Worm (Caenorhabditis elegans) whole organism, early embryonic: ENCODE data around the gene ZC412.10.

ENCODE experiments used
- B0310.2 ChIP-seq: sonication (generic microtip); optimal IDR thresholded peaks from 2 replicates; lab custom pipeline; 2016; ENCODE audit warnings: mild to moderate bottlenecking, missing genetic modification characterization, missing compliant biosample characterization
- F13C5.2 ChIP-seq: sonication (generic microtip); optimal IDR thresholded peaks from 2 replicates; lab custom pipeline; 2017; ENCODE audit warnings: mild to moderate bottlenecking, missing genetic modification characterization, inconsistent platforms, missing compliant biosample characterization
- aly-1 ChIP-seq: sonication (generic microtip); optimal IDR thresholded peaks from 2 replicates; lab custom pipeline; 2016; ENCODE audit warnings: missing genetic modification characterization, missing compliant biosample characterization
- ama-1 ChIP-seq: fragments of 150-350 bp; optimal IDR thresholded peaks from 2 replicates; lab custom pipeline; 2014
- ceh-13 ChIP-seq: fragments of 200-800 bp; sonication (Bioruptor generic); optimal IDR thresholded peaks from 2 replicates; lab custom pipeline; 2018; ENCODE audit warnings: mild to moderate bottlenecking, missing genetic modification characterization, missing compliant biosample characterization
- ceh-36 ChIP-seq: sonication (generic microtip); optimal IDR thresholded peaks from 2 replicates; lab custom pipeline; 2016; ENCODE audit warnings: missing genetic modification characterization, inconsistent platforms, missing compliant biosample characterization
- ets-7 ChIP-seq: sonication (generic microtip); optimal IDR thresholded peaks from 2 replicates; lab custom pipeline; 2016; ENCODE audit warnings: missing genotype, missing genetic modification characterization, missing compliant biosample characterization
- flt-1 ChIP-seq: fragments of 200-800 bp; sonication (Bioruptor generic); IDR thresholded peaks from 2 replicates; pipeline ENCODE4 v1.3.6; 2022; ENCODE audit warnings: missing genetic modification characterization, missing compliant biosample characterization
- hmbx-1 ChIP-seq: sonication (generic microtip); optimal IDR thresholded peaks from 2 replicates; lab custom pipeline; 2016; ENCODE audit warnings: mild to moderate bottlenecking, missing genetic modification characterization, missing compliant biosample characterization
- hmg-4 ChIP-seq: fragments of 200-800 bp; sonication (Bioruptor generic); optimal IDR thresholded peaks from 2 replicates; lab custom pipeline; 2018; ENCODE audit warnings: mild to moderate bottlenecking, missing genetic modification characterization, missing compliant biosample characterization
- hnd-1 ChIP-seq: sonication (generic microtip); optimal IDR thresholded peaks from 2 replicates; lab custom pipeline; 2016; ENCODE audit warnings: missing genetic modification characterization, missing compliant biosample characterization
- pes-1 ChIP-seq: fragments of 200-800 bp; sonication (Bioruptor generic); IDR thresholded peaks from 2 replicates; pipeline ENCODE4 v1.3.6; 2022; ENCODE audit warnings: missing genetic modification reagents, missing genetic modification characterization, missing compliant biosample characterization
- scrt-1 ChIP-seq: fragments of 200-800 bp; sonication (Bioruptor generic); IDR thresholded peaks from 2 replicates; pipeline ENCODE4 v1.3.6; 2022; ENCODE audit warnings: missing genetic modification characterization, missing compliant biosample characterization
- sea-1 ChIP-seq: fragments of 200-800 bp; sonication (Bioruptor generic); conservative IDR thresholded peaks from 2 replicates; pipeline ENCODE4 v1.3.6; 2022; ENCODE audit warnings: missing genetic modification characterization, missing compliant biosample characterization
- tbx-11 ChIP-seq: fragments of 200-800 bp; sonication (Bioruptor generic); IDR thresholded peaks from 2 replicates; pipeline ENCODE4 v1.3.6; 2022; ENCODE audit warnings: missing genetic modification characterization, missing compliant biosample characterization
- tbx-37 ChIP-seq: fragments of 200-800 bp; sonication (Bioruptor generic); conservative IDR thresholded peaks from 2 replicates; pipeline ENCODE4 v1.3.6; 2022; ENCODE audit warnings: missing genetic modification reagents, missing genetic modification characterization, missing compliant biosample characterization
- tra-4 ChIP-seq: sonication (generic microtip); optimal IDR thresholded peaks from 2 replicates; lab custom pipeline; 2017; ENCODE audit warnings: missing genetic modification characterization, missing compliant biosample characterization

ZC412.10 gene

ce11 chrV:14854261-14854660 is 22.4 kb downstream of the ZC412.10 start:
- TF ChIP-seq scrt-1 (GFP tag; lab: Robert Waterston, UW) (no peak), hnd-1 (tag; lab: Kevin White, UChicago) (no peak), B0310.2 (tag; lab: Kevin White, UChicago) (no peak), ceh-13 (no peak), hmg-4 (GFP tag; lab: Kevin White, UChicago) (no peak), sea-1 (GFP tag; lab: Robert Waterston, UW) (no peak), tra-4 (tag; lab: Kevin White, UChicago) (no peak), pes-1 (GFP tag; lab: Robert Waterston, UW) (no peak)

- no peak for TF ChIP-seq ceh-13
- no peak for TF ChIP-seq flt-1 (GFP tag; lab: Robert Waterston, UW)
- no peak for TF ChIP-seq F13C5.2 (tag; lab: Kevin White, UChicago)
- TF ChIP-seq hnd-1 (tag; lab: Kevin White, UChicago) = no peak
Observed at ce11 chrV:14853739-14854138, 22.9 kb downstream of the ZC412.10 start.

DNA sequence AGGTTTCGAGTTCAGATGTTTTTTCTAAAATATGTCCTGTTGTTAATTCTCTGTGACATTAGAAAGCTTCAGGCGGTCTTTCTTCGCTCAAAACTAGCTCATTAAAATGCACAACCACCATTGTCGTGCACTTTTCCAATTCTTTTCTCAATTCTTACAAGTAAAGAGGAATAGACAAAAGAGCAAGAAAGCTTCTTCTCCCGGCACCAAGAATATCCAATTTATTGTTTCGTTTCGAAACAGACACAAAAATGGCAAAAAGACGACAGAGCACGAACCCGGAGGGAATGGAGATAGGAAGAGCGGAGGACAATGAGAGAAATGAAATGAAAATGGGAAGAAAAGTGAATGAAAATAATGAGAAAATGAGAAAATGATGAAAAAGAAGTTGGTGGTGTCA is 24.0 kb downstream of the ZC412.10 start:
- TF ChIP-seq scrt-1 (GFP tag; lab: Robert Waterston, UW) = no peak
- no peak for TF ChIP-seq hnd-1 (tag; lab: Kevin White, UChicago)
- TF ChIP-seq ama-1 = no peak
- no peak for TF ChIP-seq B0310.2 (tag; lab: Kevin White, UChicago)
- TF ChIP-seq ceh-36 = no peak
- TF ChIP-seq aly-1 (tag; lab: Kevin White, UChicago) = no peak
- TF ChIP-seq F13C5.2 (tag; lab: Kevin White, UChicago) = no peak
- TF ChIP-seq tra-4 (tag; lab: Kevin White, UChicago) = no peak
- no peak for TF ChIP-seq ets-7 (tag; lab: Kevin White, UChicago)
- no peak for TF ChIP-seq hmg-4 (GFP tag; lab: Kevin White, UChicago)
- TF ChIP-seq ceh-13 = no peak
- no peak for TF ChIP-seq tbx-11 (GFP tag; lab: Robert Waterston, UW)
- no peak for TF ChIP-seq hmbx-1 (tag; lab: Kevin White, UChicago)
- TF ChIP-seq pes-1 (GFP tag; lab: Robert Waterston, UW) = no peak
- TF ChIP-seq sea-1 (GFP tag; lab: Robert Waterston, UW) = no peak

DNA sequence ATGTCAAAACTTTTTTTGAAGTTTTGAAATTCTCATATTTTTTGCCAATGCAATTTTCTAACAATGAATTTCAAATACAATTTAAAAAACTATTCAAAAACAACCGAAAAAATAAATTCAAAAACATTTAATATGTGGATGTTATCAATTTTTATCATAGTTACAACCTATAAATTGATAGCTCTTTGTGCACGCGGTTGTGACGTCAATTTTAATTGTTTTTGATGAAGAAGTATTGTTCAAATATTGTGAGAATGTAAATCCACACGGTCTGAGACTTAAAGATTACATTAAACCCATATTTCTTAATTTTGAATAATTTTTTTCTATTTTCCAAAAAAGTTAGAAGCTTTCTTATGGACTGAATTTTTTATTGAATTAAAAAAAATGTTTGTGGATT is 24.7 kb downstream of the ZC412.10 start:
- no peak for TF ChIP-seq ceh-13
- TF ChIP-seq tra-4 (tag; lab: Kevin White, UChicago) = no peak
- TF ChIP-seq pes-1 (GFP tag; lab: Robert Waterston, UW) = no peak
- no peak for TF ChIP-seq F13C5.2 (tag; lab: Kevin White, UChicago)
- TF ChIP-seq ets-7 (tag; lab: Kevin White, UChicago) = no peak
- TF ChIP-seq aly-1 (tag; lab: Kevin White, UChicago) = no peak
- TF ChIP-seq tbx-37 (GFP tag; lab: Robert Waterston, UW) = no peak
- no peak for TF ChIP-seq scrt-1 (GFP tag; lab: Robert Waterston, UW)
- TF ChIP-seq hmg-4 (GFP tag; lab: Kevin White, UChicago) = no peak
- TF ChIP-seq sea-1 (GFP tag; lab: Robert Waterston, UW) = no peak
- TF ChIP-seq hnd-1 (tag; lab: Kevin White, UChicago) = no peak

ce11 chrV:14851206-14851605 is 25.4 kb downstream of the ZC412.10 start:
- TF ChIP-seq hmg-4 (GFP tag; lab: Kevin White, UChicago) (no peak), tbx-37 (GFP tag; lab: Robert Waterston, UW) (no peak), scrt-1 (GFP tag; lab: Robert Waterston, UW) (no peak), F13C5.2 (tag; lab: Kevin White, UChicago) (no peak), pes-1 (GFP tag; lab: Robert Waterston, UW) (no peak), sea-1 (GFP tag; lab: Robert Waterston, UW) (no peak), ama-1 (no peak), tbx-11 (GFP tag; lab: Robert Waterston, UW) (no peak), ceh-36 (no peak), ets-7 (tag; lab: Kevin White, UChicago) (no peak), flt-1 (GFP tag; lab: Robert Waterston, UW) (no peak), ceh-13 (no peak)

DNA sequence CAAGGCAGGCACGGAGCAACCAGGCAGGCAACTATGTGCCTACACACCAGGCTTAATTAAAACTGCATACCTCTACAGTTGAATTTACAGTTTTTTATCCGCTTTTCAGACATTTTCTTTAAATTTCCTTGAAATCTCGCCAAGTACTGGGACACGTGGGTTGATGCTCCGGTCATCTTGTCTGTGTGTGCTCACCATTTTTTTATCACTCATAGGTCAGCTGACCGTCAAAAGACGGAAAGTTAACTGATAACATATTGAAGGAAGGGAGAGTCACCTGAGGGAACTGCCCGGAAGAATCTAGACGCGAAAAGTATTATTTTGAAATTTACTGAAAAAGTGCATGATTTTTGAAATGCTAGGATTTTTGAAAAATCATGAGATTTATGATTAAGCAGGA is 26.1 kb downstream of the ZC412.10 start:
- TF ChIP-seq ceh-13 = no peak
- no peak for TF ChIP-seq ceh-36
- no peak for TF ChIP-seq ama-1
- no peak for TF ChIP-seq B0310.2 (tag; lab: Kevin White, UChicago)

DNA sequence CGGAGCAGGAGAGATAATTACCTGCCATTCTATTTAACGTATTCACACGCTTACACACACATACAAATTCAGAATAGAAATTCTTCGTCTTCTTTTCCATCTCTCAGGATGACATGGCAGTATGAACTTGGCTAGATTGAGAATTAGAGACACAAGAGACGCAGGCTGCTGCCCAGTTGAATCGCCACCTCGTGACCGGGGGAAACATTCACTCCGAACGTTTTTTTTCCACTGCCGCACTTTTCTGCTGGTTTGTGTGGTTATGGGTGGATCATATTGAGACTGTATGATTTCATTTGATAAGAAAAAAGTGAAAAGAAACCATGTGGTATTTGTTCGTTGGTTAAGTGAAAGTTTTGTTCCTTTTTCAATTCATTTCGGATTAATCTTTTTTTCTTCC is 27.0 kb downstream of the ZC412.10 start:
- no peak for TF ChIP-seq hmbx-1 (tag; lab: Kevin White, UChicago)
- TF ChIP-seq hmg-4 (GFP tag; lab: Kevin White, UChicago) = no peak
- no peak for TF ChIP-seq hnd-1 (tag; lab: Kevin White, UChicago)
- TF ChIP-seq tra-4 (tag; lab: Kevin White, UChicago) = no peak
- TF ChIP-seq tbx-37 (GFP tag; lab: Robert Waterston, UW) = no peak
- TF ChIP-seq B0310.2 (tag; lab: Kevin White, UChicago) = no peak
- TF ChIP-seq pes-1 (GFP tag; lab: Robert Waterston, UW) = no peak
- no peak for TF ChIP-seq aly-1 (tag; lab: Kevin White, UChicago)
- TF ChIP-seq ceh-13 = no peak
- no peak for TF ChIP-seq ceh-36
- no peak for TF ChIP-seq F13C5.2 (tag; lab: Kevin White, UChicago)
- no peak for TF ChIP-seq flt-1 (GFP tag; lab: Robert Waterston, UW)
- no peak for TF ChIP-seq ets-7 (tag; lab: Kevin White, UChicago)
- no peak for TF ChIP-seq sea-1 (GFP tag; lab: Robert Waterston, UW)
- no peak for TF ChIP-seq tbx-11 (GFP tag; lab: Robert Waterston, UW)
